Worm (Caenorhabditis elegans) whole organism, L3 larva: ENCODE results near the gene ucr-1.

Experiments
- R02D3.7 ChIP-seq: fragments of 150-350 bp; optimal IDR thresholded peaks from 2 replicates; lab custom pipeline; 2014; ENCODE audit warnings: missing biosample characterization, missing genetic modification characterization
- aly-2 ChIP-seq: fragments of 150-350 bp; optimal IDR thresholded peaks from 2 replicates; lab custom pipeline; 2014; ENCODE audit warnings: missing biosample characterization, missing genetic modification characterization
- ama-1 ChIP-seq: fragments of 150-350 bp; optimal IDR thresholded peaks from 2 replicates; lab custom pipeline; 2018
- ceh-28 ChIP-seq: fragments of 150-350 bp; optimal IDR thresholded peaks from 2 replicates; lab custom pipeline; 2014; ENCODE audit warnings: missing biosample characterization, missing genetic modification reagents, missing genetic modification characterization
- ceh-9 ChIP-seq: sonication (generic microtip); optimal IDR thresholded peaks from 2 replicates; lab custom pipeline; 2018; ENCODE audit warnings: missing biosample characterization, missing genetic modification characterization
- egl-27 ChIP-seq: sonication (generic microtip); optimal IDR thresholded peaks from 4 replicates; lab custom pipeline; 2017; ENCODE audit warnings: missing biosample characterization, missing genetic modification reagents, missing genetic modification characterization
- egl-5 ChIP-seq: fragments of 150-350 bp; optimal IDR thresholded peaks from 2 replicates; lab custom pipeline; 2017; ENCODE audit warnings: missing biosample characterization, missing genetic modification reagents, missing genetic modification characterization, inconsistent platforms
- elt-2 ChIP-seq: sonication (generic microtip); optimal IDR thresholded peaks from 2 replicates; lab custom pipeline; 2016; ENCODE audit warnings: missing genetic modification reagents, mild to moderate bottlenecking, missing genetic modification characterization, missing compliant biosample characterization
- elt-3 ChIP-seq, 3 experiments: fragments of 150-350 bp in 1 of 3; sonication (generic microtip) in 2 of 3; optimal IDR thresholded peaks; 2 replicates in 2 of 3; 4 replicates in 1 of 3; lab custom pipeline; 2014 to 2017; ENCODE audit warnings: missing biosample characterization in 3 of 3, missing genetic modification characterization in 3 of 3
- fkh-10 ChIP-seq: sonication (generic microtip); optimal IDR thresholded peaks from 2 replicates; lab custom pipeline; 2017; ENCODE audit warnings: missing biosample characterization, missing genetic modification reagents, missing genetic modification characterization
- fkh-2 ChIP-seq: fragments of 150-350 bp; optimal IDR thresholded peaks from 2 replicates; lab custom pipeline; 2014; ENCODE audit warnings: missing biosample characterization, missing genetic modification reagents, missing genetic modification characterization
- fos-1 ChIP-seq: fragments of 150-350 bp; optimal IDR thresholded peaks from 2 replicates; lab custom pipeline; 2014; ENCODE audit warnings: missing biosample characterization, missing genetic modification characterization
- lin-15B ChIP-seq: fragments of 150-350 bp; optimal IDR thresholded peaks from 2 replicates; lab custom pipeline; 2014; ENCODE audit warnings: missing biosample characterization, missing genetic modification characterization
- lin-39 ChIP-seq: fragments of 150-350 bp; optimal IDR thresholded peaks from 2 replicates; lab custom pipeline; 2018; ENCODE audit warnings: missing biosample characterization, missing genetic modification reagents, missing genetic modification characterization
- lsy-12 ChIP-seq: sonication (generic microtip); optimal IDR thresholded peaks from 2 replicates; lab custom pipeline; 2016; ENCODE audit warnings: mild to moderate bottlenecking, missing genetic modification characterization, missing compliant biosample characterization
- nfya-1 ChIP-seq: sonication (generic microtip); optimal IDR thresholded peaks from 2 replicates; lab custom pipeline; 2017; ENCODE audit warnings: missing genetic modification characterization, mild to moderate bottlenecking, missing compliant biosample characterization, antibody characterized with exemption, moderate library complexity; ENCODE audit not compliant: insufficient read depth
- nhr-11 ChIP-seq: fragments of 150-350 bp; optimal IDR thresholded peaks from 2 replicates; lab custom pipeline; 2014; ENCODE audit warnings: missing biosample characterization, missing genetic modification characterization
- nhr-25 ChIP-seq: sonication (generic microtip); optimal IDR thresholded peaks from 2 replicates; lab custom pipeline; 2017; ENCODE audit warnings: missing biosample characterization, missing genetic modification characterization
- nhr-67 ChIP-seq: fragments of 150-350 bp; optimal IDR thresholded peaks from 2 replicates; lab custom pipeline; 2014; ENCODE audit warnings: missing biosample characterization, missing genetic modification characterization
- pha-4 ChIP-seq: fragments of 150-350 bp; optimal IDR thresholded peaks from 2 replicates; lab custom pipeline; 2014; ENCODE audit warnings: missing biosample characterization, missing genetic modification reagents, missing genetic modification characterization
- pqm-1 ChIP-seq: fragments of 150-350 bp; optimal IDR thresholded peaks from 2 replicates; lab custom pipeline; 2017; ENCODE audit warnings: missing biosample characterization, missing genetic modification characterization, inconsistent platforms
- snpc-4 ChIP-seq: fragments of 150-350 bp; optimal IDR thresholded peaks from 2 replicates; lab custom pipeline; 2014; ENCODE audit warnings: missing biosample characterization, missing genetic modification characterization
- unc-39 ChIP-seq: sonication (generic microtip); optimal IDR thresholded peaks from 4 replicates; lab custom pipeline; 2017; ENCODE audit warnings: missing biosample characterization, missing genetic modification characterization
- ztf-4 ChIP-seq: fragments of 150-350 bp; optimal IDR thresholded peaks from 2 replicates; lab custom pipeline; 2014; ENCODE audit warnings: missing biosample characterization, missing genetic modification characterization

The ucr-1 gene

ce11 chrIII:5637297-5637876, 45.5 kb downstream of the ucr-1 start:
- peak; percentile 12 for TF ChIP-seq elt-2 (tag; lab: Kevin White, UChicago)

- TF ChIP-seq ceh-28 (tag; lab: Kevin White, UChicago): no peak
- TF ChIP-seq unc-39 (tag; lab: Kevin White, UChicago): no peak
- TF ChIP-seq elt-3 (tag; optimal IDR thresholded peaks at IDR 0.05; lab: Kevin White, UChicago): no peak
- no peak for TF ChIP-seq ama-1 (lab: Kevin White, UChicago)
- TF ChIP-seq fos-1: no peak
- no peak for TF ChIP-seq pha-4 (tag; lab: Kevin White, UChicago)
- no peak for TF ChIP-seq aly-2 (tag; lab: Kevin White, UChicago)
- peak; percentile 80 for TF ChIP-seq lin-39 (tag; lab: Kevin White, UChicago)
- no peak for TF ChIP-seq ztf-4 (tag; lab: Kevin White, UChicago)
- TF ChIP-seq lsy-12 (tag; lab: Kevin White, UChicago): no peak
- TF ChIP-seq R02D3.7 (tag; lab: Kevin White, UChicago): no peak
- no peak for TF ChIP-seq nhr-25 (tag; lab: Kevin White, UChicago)
- peak; percentile 36 for TF ChIP-seq lin-15B (tag; lab: Kevin White, UChicago)
- TF ChIP-seq ceh-9: no peak
- peak; percentile 70 for TF ChIP-seq fkh-10 (GFP tag; lab: Kevin White, UChicago)
- peak; percentile 20 for TF ChIP-seq snpc-4
- TF ChIP-seq nfya-1 (tag; lab: Kevin White, UChicago): peak; percentile 85
These were observed 48.0 kb downstream of the ucr-1 start for ce11 chrIII:5639893-5640292.

- no peak for TF ChIP-seq egl-5
- TF ChIP-seq ceh-28 (tag; lab: Kevin White, UChicago): no peak
- no peak for TF ChIP-seq pqm-1 (tag; lab: Kevin White, UChicago)
- TF ChIP-seq fos-1: no peak
- TF ChIP-seq fkh-10 (GFP tag; lab: Kevin White, UChicago): no peak
- no peak for TF ChIP-seq lsy-12 (tag; lab: Kevin White, UChicago)
- TF ChIP-seq egl-27 (tag; lab: Kevin White, UChicago): no peak
- TF ChIP-seq nhr-11 (tag; lab: Kevin White, UChicago): no peak
- no peak for TF ChIP-seq R02D3.7 (tag; lab: Kevin White, UChicago)
- TF ChIP-seq aly-2 (tag; lab: Kevin White, UChicago): no peak
- no peak for TF ChIP-seq fkh-2 (tag; lab: Kevin White, UChicago)
- TF ChIP-seq ceh-9: no peak
- no peak for TF ChIP-seq nhr-67 (tag; lab: Kevin White, UChicago)
These were observed 50.8 kb downstream of the ucr-1 start for ce11 chrIII:5642692-5643091.
